Fruit fly (Drosophila melanogaster) Kc167 (cell line): ENCODE data around the gene ppk20.

ENCODE experiments used
- Myc ChIP-seq: fragments of >200 bp; optimal IDR thresholded peaks from 2 replicates; lab custom pipeline; 2017; ENCODE audit warnings: missing external identifiers
- Sin3A ChIP-seq: fragments of >200 bp; optimal IDR thresholded peaks from 2 replicates; lab custom pipeline; 2018; ENCODE audit warnings: missing external identifiers
- h ChIP-seq: fragments of >200 bp; optimal IDR thresholded peaks from 3 replicates; lab custom pipeline; 2018; ENCODE audit warnings: missing external identifiers
- insv ChIP-seq: fragments of >200 bp; optimal IDR thresholded peaks from 3 replicates; lab custom pipeline; 2018; ENCODE audit warnings: missing external identifiers
- psq ChIP-seq: fragments of >200 bp; optimal IDR thresholded peaks from 2 replicates; lab custom pipeline; 2017; ENCODE audit warnings: missing external identifiers
- ttk ChIP-seq: sonication (Bioruptor generic); optimal IDR thresholded peaks from 2 replicates; lab custom pipeline; 2017; ENCODE audit warnings: missing external identifiers

- TF ChIP-seq psq (no peak), Myc (lab: Kevin White, UChicago) (no peak), ttk (no peak), h (lab: Kevin White, UChicago) (no peak), insv (lab: Kevin White, UChicago) (no peak), Sin3A (lab: Kevin White, UChicago) (no peak)
These were observed 51.5 kb downstream of the ppk20 start for dm6 chr3R:29617197-29617596.
